Worm (Caenorhabditis elegans) whole organism, L2 larva: ENCODE data around the gene dhs-24.
A peak's percentile ranks its signal among the peaks of the same experiment; 100 is the strongest.

Source experiments
- C34F6.9 ChIP-seq: fragments of 150-350 bp; optimal IDR thresholded peaks from 2 replicates; lab custom pipeline; 2014; ENCODE audit warnings: missing biosample characterization, missing genetic modification characterization
- F13H6.1 ChIP-seq: sonication (generic microtip); optimal IDR thresholded peaks from 2 replicates; lab custom pipeline; 2016; ENCODE audit warnings: missing genetic modification characterization, missing compliant biosample characterization
- R02D3.7 ChIP-seq: fragments of 150-350 bp; optimal IDR thresholded peaks from 2 replicates; lab custom pipeline; 2014; ENCODE audit warnings: missing biosample characterization, missing genetic modification characterization
- Y55F3AM.14 ChIP-seq: fragments of 200-800 bp; sonication (Bioruptor generic); optimal IDR thresholded peaks from 2 replicates; lab custom pipeline; 2018; ENCODE audit warnings: mild to moderate bottlenecking, missing genetic modification characterization, missing compliant biosample characterization
- ZK546.5 ChIP-seq: sonication (generic microtip); optimal IDR thresholded peaks from 2 replicates; lab custom pipeline; 2017; ENCODE audit warnings: missing biosample characterization, missing genetic modification characterization
- alr-1 ChIP-seq: fragments of 150-350 bp; optimal IDR thresholded peaks from 2 replicates; lab custom pipeline; 2014; ENCODE audit warnings: missing biosample characterization, missing genetic modification characterization
- ama-1 ChIP-seq: fragments of 150-350 bp; optimal IDR thresholded peaks from 2 replicates; lab custom pipeline; 2018; ENCODE audit warnings: inconsistent platforms
- blmp-1 ChIP-seq: sonication (generic microtip); optimal IDR thresholded peaks from 2 replicates; lab custom pipeline; 2017; ENCODE audit warnings: missing genetic modification characterization, mild to moderate bottlenecking, missing compliant biosample characterization, antibody characterized with exemption, moderate library complexity; ENCODE audit not compliant: insufficient read depth
- ceh-82 ChIP-seq: fragments of 150-350 bp; optimal IDR thresholded peaks from 2 replicates; lab custom pipeline; 2014; ENCODE audit warnings: missing biosample characterization, missing genetic modification characterization
- crh-2 ChIP-seq: sonication (generic microtip); optimal IDR thresholded peaks from 2 replicates; lab custom pipeline; 2017; ENCODE audit warnings: missing biosample characterization, missing genetic modification characterization
- dmd-4 ChIP-seq: sonication (generic microtip); optimal IDR thresholded peaks from 2 replicates; lab custom pipeline; 2017; ENCODE audit warnings: missing biosample characterization, missing genetic modification characterization
- egl-27 ChIP-seq: sonication (generic microtip); optimal IDR thresholded peaks from 3 replicates; lab custom pipeline; 2017; ENCODE audit warnings: missing biosample characterization, missing genetic modification reagents, missing genetic modification characterization
- fos-1 ChIP-seq: fragments of 150-350 bp; optimal IDR thresholded peaks from 2 replicates; lab custom pipeline; 2014; ENCODE audit warnings: missing biosample characterization, missing genetic modification characterization
- gmeb-1 ChIP-seq: fragments of 150-350 bp; optimal IDR thresholded peaks from 2 replicates; lab custom pipeline; 2014; ENCODE audit warnings: missing biosample characterization, missing genetic modification characterization
- lin-11 ChIP-seq: fragments of 150-350 bp; sonication (generic microtip); optimal IDR thresholded peaks from 2 replicates; lab custom pipeline; 2014; ENCODE audit warnings: missing biosample characterization, missing genetic modification characterization, inconsistent platforms, mixed read lengths
- lin-13 ChIP-seq: fragments of 150-350 bp; optimal IDR thresholded peaks from 2 replicates; lab custom pipeline; 2014; ENCODE audit warnings: missing biosample characterization, missing genetic modification reagents, missing genetic modification characterization
- mab-5 ChIP-seq: fragments of 150-350 bp; optimal IDR thresholded peaks from 2 replicates; lab custom pipeline; 2014; ENCODE audit warnings: missing biosample characterization, missing genetic modification characterization
- mbf-1 ChIP-seq: sonication (generic microtip); optimal IDR thresholded peaks from 2 replicates; lab custom pipeline; 2017; ENCODE audit warnings: missing biosample characterization, missing genetic modification characterization
- mdl-1 ChIP-seq, 2 experiments: fragments of 150-350 bp in 1 of 2; sonication (generic microtip) in 1 of 2; optimal IDR thresholded peaks; 2 replicates each; lab custom pipeline; 2017; ENCODE audit warnings: missing biosample characterization in 2 of 2, missing genetic modification characterization in 2 of 2
- nhr-10 ChIP-seq: sonication (generic microtip); optimal IDR thresholded peaks from 2 replicates; lab custom pipeline; 2017; ENCODE audit warnings: missing biosample characterization, missing genetic modification characterization
- nhr-11 ChIP-seq: fragments of 150-350 bp; optimal IDR thresholded peaks from 2 replicates; lab custom pipeline; 2014; ENCODE audit warnings: missing biosample characterization, missing genetic modification characterization
- nhr-12 ChIP-seq: fragments of 150-350 bp; optimal IDR thresholded peaks from 2 replicates; lab custom pipeline; 2014; ENCODE audit warnings: missing biosample characterization, missing genetic modification characterization
- nhr-129 ChIP-seq: fragments of 150-350 bp; optimal IDR thresholded peaks from 2 replicates; lab custom pipeline; 2014; ENCODE audit warnings: missing biosample characterization, missing genetic modification characterization
- nhr-237 ChIP-seq: fragments of 150-350 bp; optimal IDR thresholded peaks from 2 replicates; lab custom pipeline; 2014; ENCODE audit warnings: missing biosample characterization, missing genetic modification characterization
- nhr-6 ChIP-seq: fragments of 150-350 bp; optimal IDR thresholded peaks from 2 replicates; lab custom pipeline; 2014; ENCODE audit warnings: missing biosample characterization, missing genetic modification characterization
- nhr-77 ChIP-seq: fragments of 150-350 bp; optimal IDR thresholded peaks from 2 replicates; lab custom pipeline; 2014; ENCODE audit warnings: missing biosample characterization, missing genetic modification characterization
- peb-1 ChIP-seq: fragments of 150-350 bp; optimal IDR thresholded peaks from 2 replicates; lab custom pipeline; 2014; ENCODE audit warnings: missing biosample characterization, missing genetic modification characterization
- sem-4 ChIP-seq: fragments of 150-350 bp; optimal IDR thresholded peaks from 2 replicates; lab custom pipeline; 2014; ENCODE audit warnings: missing biosample characterization, missing genetic modification reagents, missing genetic modification characterization
- skn-1 ChIP-seq: sonication (generic microtip); optimal IDR thresholded peaks from 2 replicates; lab custom pipeline; 2017; ENCODE audit warnings: missing biosample characterization, missing genetic modification characterization
- sma-3 ChIP-seq: sonication (generic microtip); optimal IDR thresholded peaks from 2 replicates; lab custom pipeline; 2016; ENCODE audit warnings: missing genetic modification reagents, missing genetic modification characterization, missing compliant biosample characterization
- snpc-4 ChIP-seq: fragments of 150-350 bp; optimal IDR thresholded peaks from 2 replicates; lab custom pipeline; 2014; ENCODE audit warnings: missing biosample characterization, missing genetic modification characterization
- unc-62 ChIP-seq: fragments of 150-350 bp; optimal IDR thresholded peaks from 2 replicates; lab custom pipeline; 2014; ENCODE audit warnings: missing biosample characterization, missing genetic modification reagents, missing genetic modification characterization
- zag-1 ChIP-seq: fragments of 150-350 bp; optimal IDR thresholded peaks from 2 replicates; lab custom pipeline; 2014; ENCODE audit warnings: missing biosample characterization, missing genetic modification characterization
- ztf-1 ChIP-seq: fragments of 200-800 bp; sonication (Bioruptor generic); conservative IDR thresholded peaks from 2 replicates; pipeline ENCODE4 v1.3.6; 2022; ENCODE audit warnings: missing genetic modification characterization, missing compliant biosample characterization
- ztf-11 ChIP-seq: sonication (generic microtip); optimal IDR thresholded peaks from 2 replicates; lab custom pipeline; 2017; ENCODE audit warnings: missing biosample characterization, missing genetic modification characterization
- ztf-4 ChIP-seq: fragments of 150-350 bp; optimal IDR thresholded peaks from 2 replicates; lab custom pipeline; 2014; ENCODE audit warnings: missing biosample characterization, missing genetic modification characterization

Gene dhs-24

ce11 chrV:19986213-19986612 lies 39.8 kb upstream of the dhs-24 start, which contains the start of gene clec-260:
Gene clec-260, minus strand, starts transcription at chrV:19986313.
- TF ChIP-seq skn-1 (tag; lab: Kevin White, UChicago): no peak
- no peak for TF ChIP-seq nhr-11
- TF ChIP-seq unc-62 (GFP tag; lab: Kevin White, UChicago): no peak
- TF ChIP-seq peb-1 (tag; lab: Kevin White, UChicago): no peak
- TF ChIP-seq nhr-6 (tag; lab: Kevin White, UChicago): no peak
- no peak for TF ChIP-seq snpc-4 (tag; lab: Kevin White, UChicago)
- no peak for TF ChIP-seq ZK546.5 (tag; lab: Kevin White, UChicago)
- TF ChIP-seq alr-1: no peak
- no peak for TF ChIP-seq nhr-77 (tag; lab: Kevin White, UChicago)
- no peak for TF ChIP-seq ztf-11 (tag; lab: Kevin White, UChicago)
- TF ChIP-seq dmd-4 (tag; lab: Kevin White, UChicago): no peak
- no peak for TF ChIP-seq zag-1 (tag; lab: Kevin White, UChicago)
- no peak for TF ChIP-seq ama-1 (lab: Kevin White, UChicago)
- no peak for TF ChIP-seq nhr-10
- TF ChIP-seq F13H6.1: no peak
- no peak for TF ChIP-seq mbf-1 (tag; lab: Kevin White, UChicago)
- no peak for TF ChIP-seq sem-4 (tag; lab: Kevin White, UChicago)
- no peak for TF ChIP-seq lin-11 (tag; lab: Kevin White, UChicago)
- no peak for TF ChIP-seq C34F6.9 (tag; lab: Kevin White, UChicago)
- TF ChIP-seq, all 48 proteins: peak for 0

DNA sequence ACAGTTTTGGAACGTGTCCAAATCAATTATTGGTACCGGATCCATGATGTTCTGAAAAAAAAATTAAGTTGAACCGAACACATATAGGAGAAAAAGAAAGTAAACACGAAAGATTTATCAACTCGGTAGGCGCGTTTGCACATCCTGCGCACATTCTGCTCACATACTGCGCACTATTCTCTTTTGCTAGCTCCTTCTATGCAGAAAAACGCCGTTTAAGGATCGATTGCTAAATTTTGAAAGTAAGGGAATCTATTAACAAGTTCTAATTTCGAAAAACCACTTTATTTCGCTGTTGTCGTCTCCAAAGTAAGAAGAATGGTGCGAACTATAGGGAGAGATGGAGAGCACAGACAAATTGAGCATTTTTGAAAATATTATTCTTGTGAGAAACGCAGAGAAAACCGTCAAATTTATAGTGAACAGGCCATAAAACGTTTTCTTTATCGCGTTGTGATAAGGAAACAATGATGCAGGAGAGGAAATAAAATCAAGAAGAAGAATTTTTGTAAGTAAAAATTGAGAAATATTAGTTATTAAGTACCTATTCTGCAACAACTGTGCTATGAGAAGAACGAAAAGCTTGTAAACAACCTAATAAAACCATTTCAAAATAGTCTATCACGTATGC lies 35.5 kb upstream of the dhs-24 start, which contains the start of gene Y60A3A.24:
Gene Y60A3A.24 (minus strand): TSS at position 51 of the 631 bp plus-strand sequence.
- TF ChIP-seq nhr-237: no peak
- TF ChIP-seq fos-1 (tag; lab: Kevin White, UChicago): peak; percentile 80
- peak; percentile 24 for TF ChIP-seq crh-2 (tag; lab: Kevin White, UChicago)
- TF ChIP-seq gmeb-1: peak; percentile 25
- TF ChIP-seq ama-1 (lab: Kevin White, UChicago): no peak

DNA sequence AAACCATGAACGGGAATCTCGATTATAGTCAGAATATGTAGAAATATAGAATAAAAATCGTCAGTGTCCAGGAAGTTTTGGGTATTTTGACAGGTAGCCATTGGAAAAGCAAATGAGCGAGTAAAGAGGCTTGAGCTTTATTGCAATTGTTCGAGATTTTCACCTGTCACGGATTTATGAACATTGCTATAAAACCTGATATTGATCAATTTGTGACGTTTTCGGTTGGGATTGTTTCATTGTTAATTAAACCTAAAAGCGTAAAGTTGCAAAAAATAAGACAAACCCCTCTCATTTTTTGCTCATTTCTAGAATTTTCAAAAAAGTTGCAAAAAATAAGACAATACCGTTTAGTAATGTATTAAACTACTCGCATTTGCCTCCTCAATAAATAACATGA lies 31.8 kb upstream of the dhs-24 start, which contains the start of gene srh-183:
Gene srh-183 (minus strand): TSS at position 101 of the 400 bp plus-strand sequence.
- no peak for TF ChIP-seq lin-13 (GFP tag; lab: Kevin White, UChicago)
- no peak for TF ChIP-seq mab-5 (tag; lab: Kevin White, UChicago)
- no peak for TF ChIP-seq nhr-12 (tag; lab: Kevin White, UChicago)
- TF ChIP-seq ztf-4 (tag; lab: Kevin White, UChicago): no peak
- no peak for TF ChIP-seq Y55F3AM.14 (GFP tag; lab: Kevin White, UChicago)
- no peak for TF ChIP-seq nhr-11
- TF ChIP-seq snpc-4 (tag; lab: Kevin White, UChicago): no peak
- no peak for TF ChIP-seq crh-2 (tag; lab: Kevin White, UChicago)

- no peak for TF ChIP-seq ztf-1 (GFP tag; lab: Robert Waterston, UW)
- no peak for TF ChIP-seq ztf-4 (tag; lab: Kevin White, UChicago)
- no peak for TF ChIP-seq ZK546.5 (tag; lab: Kevin White, UChicago)
- TF ChIP-seq gmeb-1: no peak
- no peak for TF ChIP-seq dmd-4 (tag; lab: Kevin White, UChicago)
- no peak for TF ChIP-seq zag-1 (tag; lab: Kevin White, UChicago)
- TF ChIP-seq R02D3.7: no peak
- no peak for TF ChIP-seq blmp-1 (tag; lab: Kevin White, UChicago)
- no peak for TF ChIP-seq nhr-11
- TF ChIP-seq mdl-1 (tag; optimal IDR thresholded peaks at IDR 0.05; lab: Kevin White, UChicago): no peak
- no peak for TF ChIP-seq ceh-82 (tag; lab: Kevin White, UChicago)
- TF ChIP-seq sma-3 (GFP tag; lab: Kevin White, UChicago): no peak
- no peak for TF ChIP-seq F13H6.1
- TF ChIP-seq alr-1: no peak
- no peak for TF ChIP-seq nhr-12 (tag; lab: Kevin White, UChicago)
- TF ChIP-seq egl-27 (tag; lab: Kevin White, UChicago): no peak
- no peak for TF ChIP-seq nhr-129 (tag; lab: Kevin White, UChicago)
- no peak for TF ChIP-seq fos-1 (tag; lab: Kevin White, UChicago)
These were observed 26.6 kb upstream of the dhs-24 start, which contains the start of gene srh-173 for ce11 chrV:19972984-19973383. Gene srh-173, plus strand, starts transcription at chrV:19973284.
